Worm (Caenorhabditis elegans) whole organism, L4 larva: ENCODE data around the gene cnt-2.

ENCODE experiments used
- ceh-82 ChIP-seq: sonication (generic microtip); optimal IDR thresholded peaks from 2 replicates; lab custom pipeline; 2017; ENCODE audit warnings: missing biosample characterization, missing genetic modification characterization
- lsy-2 ChIP-seq, 2 experiments: fragments of 150-350 bp in 1 of 2; sonication (generic microtip) in 1 of 2; optimal IDR thresholded peaks; 2 replicates each; lab custom pipeline; 2014 to 2017; ENCODE audit warnings: missing biosample characterization in 2 of 2, missing genetic modification characterization in 2 of 2

ce11 chrIII:10666640-10667039 is 11.8 kb downstream of the cnt-2 start:
- TF ChIP-seq ceh-82 (tag; lab: Kevin White, UChicago), result no peak
- no peak for TF ChIP-seq lsy-2 (tag; optimal IDR thresholded peaks at IDR 0.05; lab: Kevin White, UChicago)
